Worm (Caenorhabditis elegans) whole organism, mixed stage, embryonic: Measurements from ENCODE around the gene C33A12.3.
A peak's percentile ranks its signal among the peaks of the same experiment; 100 is the strongest.

Experiments used
- M03D4.4 ChIP-seq: sonication (generic microtip); optimal IDR thresholded peaks from 2 replicates; lab custom pipeline; 2017; ENCODE audit warnings: mild to moderate bottlenecking, missing genetic modification characterization, missing compliant biosample characterization
- bed-3 ChIP-seq: fragments of 200-800 bp; sonication (Bioruptor generic); optimal IDR thresholded peaks from 3 replicates; lab custom pipeline; 2018; ENCODE audit warnings: mild to moderate bottlenecking, missing genetic modification characterization, moderate library complexity, missing compliant biosample characterization
- blmp-1 ChIP-seq: fragments of 150-350 bp; optimal IDR thresholded peaks from 2 replicates; lab custom pipeline; 2014; ENCODE audit warnings: missing biosample characterization, missing genetic modification characterization
- ceh-39 ChIP-seq: fragments of 150-350 bp; optimal IDR thresholded peaks from 2 replicates; lab custom pipeline; 2014; ENCODE audit warnings: missing biosample characterization, missing genetic modification characterization
- ceh-83 ChIP-seq: fragments of 200-800 bp; sonication (Bioruptor generic); optimal IDR thresholded peaks from 2 replicates; lab custom pipeline; 2018; ENCODE audit warnings: mild to moderate bottlenecking, missing genetic modification characterization, missing compliant biosample characterization
- ces-1 ChIP-seq: fragments of 150-350 bp; optimal IDR thresholded peaks from 2 replicates; lab custom pipeline; 2014; ENCODE audit warnings: missing biosample characterization, missing genetic modification reagents, missing genetic modification characterization
- cnd-1 ChIP-seq: fragments of 200-800 bp; sonication (Bioruptor generic); optimal IDR thresholded peaks from 2 replicates; lab custom pipeline; 2018; ENCODE audit warnings: mild to moderate bottlenecking, missing genetic modification characterization, missing compliant biosample characterization
- elt-1 ChIP-seq: sonication (generic microtip); optimal IDR thresholded peaks from 2 replicates; lab custom pipeline; 2017; ENCODE audit warnings: missing genetic modification characterization, mild to moderate bottlenecking, missing compliant biosample characterization, antibody characterized with exemption, moderate library complexity, borderline replicate concordance; ENCODE audit not compliant: insufficient read depth
- elt-3 ChIP-seq: fragments of 150-350 bp; optimal IDR thresholded peaks from 2 replicates; lab custom pipeline; 2014; ENCODE audit warnings: missing biosample characterization, missing genetic modification characterization
- flh-1 ChIP-seq: fragments of 200-800 bp; sonication (Bioruptor generic); optimal IDR thresholded peaks from 2 replicates; lab custom pipeline; 2018; ENCODE audit warnings: mild to moderate bottlenecking, missing genetic modification characterization, moderate library complexity, missing compliant biosample characterization
- ham-2 ChIP-seq: fragments of 200-800 bp; sonication (Bioruptor generic); optimal IDR thresholded peaks from 2 replicates; lab custom pipeline; 2018; ENCODE audit warnings: mild to moderate bottlenecking, missing genetic modification characterization, missing compliant biosample characterization
- hlh-1 ChIP-seq: fragments of 150-350 bp; optimal IDR thresholded peaks from 2 replicates; lab custom pipeline; 2014; ENCODE audit warnings: missing biosample characterization, missing genetic modification reagents, missing genetic modification characterization
- lin-13 ChIP-seq: fragments of 150-350 bp; optimal IDR thresholded peaks from 2 replicates; lab custom pipeline; 2014; ENCODE audit warnings: missing biosample characterization, missing genetic modification characterization
- lsy-2 ChIP-seq: fragments of 150-350 bp; optimal IDR thresholded peaks from 2 replicates; lab custom pipeline; 2014; ENCODE audit warnings: missing biosample characterization, missing genetic modification characterization
- mab-5 ChIP-seq: fragments of 150-350 bp; optimal IDR thresholded peaks from 2 replicates; lab custom pipeline; 2014; ENCODE audit warnings: missing biosample characterization, missing genetic modification characterization
- mep-1 ChIP-seq: fragments of 150-350 bp; optimal IDR thresholded peaks from 2 replicates; lab custom pipeline; 2017; ENCODE audit warnings: missing biosample characterization, missing genetic modification reagents, missing genetic modification characterization, inconsistent platforms
- mls-2 ChIP-seq: sonication (generic microtip); optimal IDR thresholded peaks from 2 replicates; lab custom pipeline; 2016; ENCODE audit warnings: mild to moderate bottlenecking, missing genetic modification characterization, moderate library complexity, missing compliant biosample characterization
- nhr-2 ChIP-seq: fragments of 150-350 bp; optimal IDR thresholded peaks from 2 replicates; lab custom pipeline; 2014; ENCODE audit warnings: missing biosample characterization, missing genetic modification characterization
- nhr-237 ChIP-seq: fragments of 150-350 bp; optimal IDR thresholded peaks from 2 replicates; lab custom pipeline; 2014; ENCODE audit warnings: missing biosample characterization, missing genetic modification characterization
- nhr-28 ChIP-seq: fragments of 150-350 bp; optimal IDR thresholded peaks from 2 replicates; lab custom pipeline; 2014; ENCODE audit warnings: missing biosample characterization, missing genetic modification characterization
- nhr-76 ChIP-seq: sonication (generic microtip); optimal IDR thresholded peaks from 2 replicates; lab custom pipeline; 2017; ENCODE audit warnings: missing biosample characterization, missing genetic modification characterization
- pha-4 ChIP-seq: fragments of 150-350 bp; optimal IDR thresholded peaks from 2 replicates; lab custom pipeline; 2018; ENCODE audit warnings: missing biosample characterization, missing genetic modification reagents, missing genetic modification characterization
- sem-2 ChIP-seq: fragments of 200-800 bp; sonication (Bioruptor generic); optimal IDR thresholded peaks from 2 replicates; lab custom pipeline; 2018; ENCODE audit warnings: mild to moderate bottlenecking, missing genetic modification characterization, missing compliant biosample characterization
- snpc-4 ChIP-seq: fragments of 150-350 bp; optimal IDR thresholded peaks from 2 replicates; lab custom pipeline; 2014; ENCODE audit warnings: missing biosample characterization, missing genetic modification characterization
- sptf-1 ChIP-seq: sonication (generic microtip); optimal IDR thresholded peaks from 2 replicates; lab custom pipeline; 2017; ENCODE audit warnings: mild to moderate bottlenecking, missing genetic modification characterization, moderate library complexity, missing compliant biosample characterization
- tbx-8 ChIP-seq: fragments of 200-800 bp; sonication (Bioruptor generic); optimal IDR thresholded peaks from 2 replicates; lab custom pipeline; 2018; ENCODE audit warnings: mild to moderate bottlenecking, missing genetic modification characterization, moderate library complexity, missing compliant biosample characterization
- unc-120 ChIP-seq: sonication (generic microtip); optimal IDR thresholded peaks from 2 replicates; lab custom pipeline; 2017; ENCODE audit warnings: missing genetic modification characterization, missing compliant biosample characterization; ENCODE audit not compliant: poor library complexity, severe bottlenecking
- unc-39 ChIP-seq: fragments of 150-350 bp; optimal IDR thresholded peaks from 2 replicates; lab custom pipeline; 2014; ENCODE audit warnings: missing biosample characterization, missing genetic modification characterization
- unc-62 ChIP-seq: fragments of 150-350 bp; optimal IDR thresholded peaks from 2 replicates; lab custom pipeline; 2014; ENCODE audit warnings: missing biosample characterization, missing genetic modification reagents, missing genetic modification characterization
- zip-8 ChIP-seq: fragments of 150-350 bp; optimal IDR thresholded peaks from 2 replicates; lab custom pipeline; 2014; ENCODE audit warnings: missing biosample characterization, missing genetic modification characterization
- ztf-11 ChIP-seq: fragments of 150-350 bp; optimal IDR thresholded peaks from 2 replicates; lab custom pipeline; 2014; ENCODE audit warnings: missing biosample characterization, missing genetic modification characterization

C33A12.3 gene

ce11 chrIV:9511640-9512039, 1.2 kb downstream of the C33A12.3 start:
- TF ChIP-seq ces-1 (GFP tag; lab: Kevin White, UChicago) = no peak
- TF ChIP-seq nhr-28 (tag; lab: Kevin White, UChicago) = no peak
- TF ChIP-seq unc-120 (tag; lab: Kevin White, UChicago) = no peak
- TF ChIP-seq blmp-1 = no peak
- no peak for TF ChIP-seq zip-8 (tag; lab: Kevin White, UChicago)
- TF ChIP-seq M03D4.4 = no peak
- TF ChIP-seq unc-62 (GFP tag; lab: Kevin White, UChicago) = no peak
- no peak for TF ChIP-seq elt-3 (tag; lab: Kevin White, UChicago)

- TF ChIP-seq nhr-2 (tag; lab: Kevin White, UChicago) (peak; percentile 21), pha-4 (tag; lab: Kevin White, UChicago) (peak; percentile 26), sem-2 (GFP tag; lab: Kevin White, UChicago) (no peak), lsy-2 (tag; lab: Kevin White, UChicago) (peak; percentile 1), lin-13 (tag; lab: Kevin White, UChicago) (no peak), elt-3 (tag; lab: Kevin White, UChicago) (peak; percentile 33), ces-1 (GFP tag; lab: Kevin White, UChicago) (peak; percentile 90), mep-1 (peak; percentile 18), unc-62 (GFP tag; lab: Kevin White, UChicago) (peak; percentile 1), nhr-237 (peak; percentile 18), mls-2 (tag; lab: Kevin White, UChicago) (peak; percentile 52), flh-1 (GFP tag; lab: Kevin White, UChicago) (peak; percentile 7), cnd-1 (peak; percentile 24), sptf-1 (peak; percentile 23), tbx-8 (GFP tag; lab: Kevin White, UChicago) (no peak), unc-120 (tag; lab: Kevin White, UChicago) (peak; percentile 9), hlh-1 (tag; lab: Kevin White, UChicago) (no peak), ceh-39 (peak; percentile 20), blmp-1 (peak; percentile 44)
Measured at ce11 chrIV:9511221-9511638, 1.6 kb downstream of the C33A12.3 start.

- TF ChIP-seq sptf-1 = no peak
- no peak for TF ChIP-seq ces-1 (GFP tag; lab: Kevin White, UChicago)
- TF ChIP-seq snpc-4 (tag; lab: Kevin White, UChicago) = no peak
- no peak for TF ChIP-seq unc-120 (tag; lab: Kevin White, UChicago)
- TF ChIP-seq tbx-8 (GFP tag; lab: Kevin White, UChicago) = no peak
- TF ChIP-seq lsy-2 (tag; lab: Kevin White, UChicago) = no peak
- no peak for TF ChIP-seq elt-1 (tag; lab: Kevin White, UChicago)
- no peak for TF ChIP-seq nhr-76
- no peak for TF ChIP-seq hlh-1 (tag; lab: Kevin White, UChicago)
- no peak for TF ChIP-seq M03D4.4
- no peak for TF ChIP-seq mep-1
Measured at ce11 chrIV:9510439-9510838, 2.4 kb downstream of the C33A12.3 start, which contains the start of gene C33A12.4. TSS of gene C33A12.4 (minus strand) at chrIV:9510569.

DNA sequence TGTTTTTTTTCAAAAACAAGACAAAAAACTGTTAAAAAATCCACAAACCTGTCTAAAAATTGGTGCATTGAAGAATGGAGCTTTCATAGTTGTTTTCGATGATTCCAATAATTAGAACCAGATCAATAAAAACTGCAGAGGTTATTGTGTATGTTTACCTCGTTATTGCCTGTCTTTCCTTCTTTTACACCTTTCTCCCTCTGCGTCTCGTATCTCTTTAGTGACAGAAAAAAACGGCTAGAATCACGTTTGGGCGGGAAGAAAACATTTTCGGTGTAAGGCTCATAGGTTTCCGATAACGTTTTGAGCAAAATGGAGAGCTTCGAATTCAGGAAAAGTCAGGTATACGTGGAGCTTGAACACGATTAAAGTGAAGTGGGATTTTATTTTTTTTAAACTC, 4.2 kb downstream of the C33A12.3 start, which contains the start of gene ethe-1:
TSS of gene ethe-1 (minus strand) at position 150 of the 400 bp plus-strand sequence.
- TF ChIP-seq elt-1 (tag; lab: Kevin White, UChicago) (no peak), elt-3 (tag; lab: Kevin White, UChicago) (no peak), zip-8 (tag; lab: Kevin White, UChicago) (no peak), flh-1 (GFP tag; lab: Kevin White, UChicago) (no peak), ceh-83 (no peak), unc-39 (no peak), nhr-2 (tag; lab: Kevin White, UChicago) (no peak), cnd-1 (no peak), mls-2 (tag; lab: Kevin White, UChicago) (no peak)

DNA sequence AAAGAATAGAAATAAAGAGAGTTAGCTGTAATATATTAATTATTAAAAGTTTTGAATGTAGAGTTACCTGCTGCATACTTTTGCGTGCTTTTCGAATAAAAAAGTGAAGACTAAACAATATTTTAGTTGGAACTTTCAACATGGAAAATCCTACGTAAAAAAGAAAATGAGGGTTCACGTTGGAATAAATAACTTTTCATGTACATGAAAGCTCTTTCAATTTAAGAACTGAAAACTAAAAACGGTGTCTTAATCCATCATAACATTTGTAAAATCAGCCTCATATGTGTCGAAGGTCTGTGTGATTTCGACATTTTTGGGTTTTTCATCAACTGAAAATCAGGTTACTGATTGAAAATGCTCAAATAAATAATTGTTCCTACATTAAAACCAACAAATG, 6.6 kb downstream of the C33A12.3 start, which contains the start of gene ttr-9:
TSS of gene ttr-9 (minus strand) at position 101 of the 400 bp plus-strand sequence.
- TF ChIP-seq nhr-28 (tag; lab: Kevin White, UChicago) = no peak
- TF ChIP-seq nhr-2 (tag; lab: Kevin White, UChicago) = no peak
- no peak for TF ChIP-seq ztf-11 (tag; lab: Kevin White, UChicago)
- TF ChIP-seq sptf-1 = no peak
- TF ChIP-seq elt-3 (tag; lab: Kevin White, UChicago) = no peak
- no peak for TF ChIP-seq ces-1 (GFP tag; lab: Kevin White, UChicago)
- TF ChIP-seq unc-62 (GFP tag; lab: Kevin White, UChicago) = no peak
- no peak for TF ChIP-seq mls-2 (tag; lab: Kevin White, UChicago)
- TF ChIP-seq nhr-237 = no peak
- TF ChIP-seq elt-1 (tag; lab: Kevin White, UChicago) = no peak
- no peak for TF ChIP-seq mab-5 (tag; lab: Kevin White, UChicago)
- no peak for TF ChIP-seq ham-2 (GFP tag; lab: Kevin White, UChicago)
- TF ChIP-seq sem-2 (GFP tag; lab: Kevin White, UChicago) = no peak
- TF ChIP-seq bed-3 (GFP tag; lab: Kevin White, UChicago) = no peak
- no peak for TF ChIP-seq M03D4.4
